Comparison of ENCODE assay signal across 1 fruit fly cellular context in the genomic region with DNA sequence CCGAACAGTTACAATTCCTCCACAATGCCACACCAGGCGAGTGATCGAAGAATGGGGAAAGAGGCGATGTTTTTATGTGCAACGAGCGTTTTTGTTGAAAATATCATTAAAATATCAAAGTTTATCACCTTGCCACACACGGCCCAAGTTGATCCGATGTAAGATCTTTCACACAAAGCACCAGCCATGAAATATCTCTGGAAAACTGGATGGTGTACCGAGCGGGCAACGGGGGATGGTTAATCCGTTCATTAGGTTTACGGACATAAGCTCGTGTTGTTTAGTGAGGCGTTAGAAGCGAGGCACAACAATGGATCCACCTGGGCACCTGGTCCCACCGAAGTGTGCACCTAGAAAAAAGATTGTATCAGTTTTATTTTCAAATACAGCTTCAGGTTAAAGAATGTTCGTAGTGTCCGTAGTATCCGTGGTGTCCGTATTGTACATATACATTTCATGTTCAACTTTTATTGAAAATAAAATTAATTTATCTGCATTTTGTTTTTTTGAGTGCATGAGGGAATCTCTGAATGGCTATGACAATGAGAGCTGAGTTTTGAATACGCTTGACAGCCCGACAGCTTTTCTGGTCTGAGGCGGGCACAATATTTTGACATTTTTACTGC.
A peak's percentile ranks its signal among the peaks of the same experiment; 100 is the strongest.
TF ChIP-seq lines count a peak whose summit lies in the region.

No protein-coding gene starts in this region.

TF ChIP-seq in whole organism, embryonic, 481 proteins besides CTCF, POLR2A, EP300 and RAD21 (continued from another document):
- TF ChIP-seq Sox100B (GFP tag; optimal IDR thresholded peaks at IDR 0.05; lab: Kevin White, UChicago) (peak; percentile 48), CG2712 (tag; optimal IDR thresholded peaks at IDR 0.05; lab: Kevin White, UChicago) (peak; percentile 81), vvl (GFP tag; IDR thresholded peaks at IDR 0.05; lab: Robert Waterston, UW) (peak; percentile 65), CG11504 (tag; optimal IDR thresholded peaks at IDR 0.05; lab: Kevin White, UChicago) (peak; percentile 73), CG16779 (GFP tag; IDR thresholded peaks at IDR 0.05; lab: Robert Waterston, UW) (no peak), Hsf (GFP tag; optimal IDR thresholded peaks at IDR 0.05; lab: Kevin White, UChicago) (peak; percentile 63), Meics (GFP tag; optimal IDR thresholded peaks at IDR 0.05; lab: Kevin White, UChicago) (peak; percentile 40), crp (GFP tag; optimal IDR thresholded peaks at IDR 0.05; lab: Kevin White, UChicago) (no peak), Sox102F (GFP tag; optimal IDR thresholded peaks at IDR 0.05; lab: Kevin White, UChicago) (peak; percentile 62), ATbp (GFP tag; optimal IDR thresholded peaks at IDR 0.05; lab: Kevin White, UChicago) (peak; percentile 52), pnt (GFP tag; optimal IDR thresholded peaks at IDR 0.05; lab: Kevin White, UChicago) (peak; percentile 58), H2.0 (GFP tag; IDR thresholded peaks at IDR 0.05; lab: Robert Waterston, UW) (peak; percentile 44; the same call in 1 of the 2 replicates), CG17361 (GFP tag; IDR thresholded peaks at IDR 0.05; lab: Robert Waterston, UW) (peak; percentile 61), Scr (GFP tag; IDR thresholded peaks at IDR 0.05; lab: Robert Waterston, UW; ENCODE audit: partially characterized antibody) (no peak), slbo (GFP tag; IDR thresholded peaks at IDR 0.05; lab: Robert Waterston, UW) (peak; percentile 56; the same call in 1 of the 2 replicates), CG14860 (GFP tag; IDR thresholded peaks at IDR 0.05; lab: Robert Waterston, UW; ENCODE audit: partially characterized antibody) (no peak), Optix (GFP tag; IDR thresholded peaks at IDR 0.05; lab: Robert Waterston, UW) (peak; percentile 45; the same call in 1 of the 3 replicates), sima (GFP tag; optimal IDR thresholded peaks at IDR 0.05; lab: Kevin White, UChicago) (peak; percentile 35), Dll (GFP tag; IDR thresholded peaks at IDR 0.05; lab: Robert Waterston, UW; ENCODE audit: partially characterized antibody) (no peak), Six4 (GFP tag; optimal IDR thresholded peaks at IDR 0.05; lab: Kevin White, UChicago) (peak; percentile 51), CG17328 (GFP tag; IDR thresholded peaks at IDR 0.05; lab: Robert Waterston, UW) (peak; percentile 73), CG12219 (GFP tag; optimal IDR thresholded peaks at IDR 0.05; lab: Kevin White, UChicago) (peak; percentile 36), CG14441 (GFP tag; IDR thresholded peaks at IDR 0.05; lab: Robert Waterston, UW) (peak; percentile 43), seq (GFP tag; IDR thresholded peaks at IDR 0.05; lab: Robert Waterston, UW) (peak; percentile 19; the same call in 1 of the 2 replicates), CG1647 (GFP tag; optimal IDR thresholded peaks at IDR 0.05; lab: Kevin White, UChicago) (peak; percentile 34), Tbp (GFP tag; optimal IDR thresholded peaks at IDR 0.05; lab: Kevin White, UChicago) (no peak), CG10462 (GFP tag; optimal IDR thresholded peaks at IDR 0.05; lab: Kevin White, UChicago) (peak; percentile 9), CG4424 (GFP tag; optimal IDR thresholded peaks at IDR 0.05; lab: Kevin White, UChicago) (peak; percentile 68), CG13296 (GFP tag; optimal IDR thresholded peaks at IDR 0.05; lab: Kevin White, UChicago) (peak; percentile 41), Med (GFP tag; lab: Kevin White, UChicago) (peak; percentile 87), CG18262 (tag; optimal IDR thresholded peaks at IDR 0.05; lab: Kevin White, UChicago) (peak; percentile 76), ftz-f1 (GFP tag; optimal IDR thresholded peaks at IDR 0.05; lab: Kevin White, UChicago) (no peak), pho (GFP tag; optimal IDR thresholded peaks at IDR 0.05; lab: Kevin White, UChicago) (no peak), CG2202 (tag; optimal IDR thresholded peaks at IDR 0.05; lab: Kevin White, UChicago) (peak; percentile 40), CG18619 (GFP tag; optimal IDR thresholded peaks at IDR 0.05; lab: Kevin White, UChicago) (peak; percentile 15), CG17568 (GFP tag; optimal IDR thresholded peaks at IDR 0.05; lab: Kevin White, UChicago) (peak; percentile 29), slp2 (GFP tag; optimal IDR thresholded peaks at IDR 0.05; lab: Kevin White, UChicago) (peak; percentile 36), Atf-2 (GFP tag; optimal IDR thresholded peaks at IDR 0.05; lab: Kevin White, UChicago) (peak; percentile 10), CG4404 (GFP tag; IDR thresholded peaks at IDR 0.05; lab: Robert Waterston, UW) (peak; percentile 53; the same call in 1 of the 2 replicates), gsb (GFP tag; IDR thresholded peaks at IDR 0.05; lab: Robert Waterston, UW) (no peak), twi (tag; optimal IDR thresholded peaks at IDR 0.05; lab: Kevin White, UChicago) (peak; percentile 34), tll (GFP tag; optimal IDR thresholded peaks at IDR 0.05; lab: Kevin White, UChicago) (no peak), ind (GFP tag; optimal IDR thresholded peaks at IDR 0.05; lab: Kevin White, UChicago) (peak; percentile 43), E2f2 (GFP tag; IDR thresholded peaks at IDR 0.05; lab: Robert Waterston, UW) (no peak), Mrtf (GFP tag; IDR thresholded peaks at IDR 0.05; lab: Robert Waterston, UW) (0 out of 3 replicates have a peak, but pooled peaks have one; percentile 56), wor (GFP tag; IDR thresholded peaks at IDR 0.05; lab: Robert Waterston, UW) (peak; percentile 38; the same call in 1 of the 2 replicates), chm (GFP tag; IDR thresholded peaks at IDR 0.05; lab: Robert Waterston, UW) (peak; percentile 65; the same call in 1 of the 2 replicates), row (GFP tag; IDR thresholded peaks at IDR 0.05; lab: Robert Waterston, UW) (peak; percentile 68), Opbp (GFP tag; IDR thresholded peaks at IDR 0.05; lab: Robert Waterston, UW; ENCODE audit: partially characterized antibody) (no peak), CG8765 (GFP tag; IDR thresholded peaks at IDR 0.05; lab: Robert Waterston, UW) (no peak), emc (GFP tag; optimal IDR thresholded peaks at IDR 0.05; lab: Kevin White, UChicago) (no peak), disco-r (GFP tag; optimal IDR thresholded peaks at IDR 0.05; lab: Kevin White, UChicago) (no peak), CG9727 (GFP tag; optimal IDR thresholded peaks at IDR 0.05; lab: Kevin White, UChicago) (peak; percentile 55), lbe (GFP tag; optimal IDR thresholded peaks at IDR 0.05; lab: Kevin White, UChicago) (no peak), maf-S (GFP tag; optimal IDR thresholded peaks at IDR 0.05; lab: Kevin White, UChicago) (no peak), en (GFP tag; optimal IDR thresholded peaks at IDR 0.05; lab: Kevin White, UChicago) (peak; percentile 13), Fer3 (tag; optimal IDR thresholded peaks at IDR 0.05; lab: Kevin White, UChicago) (peak; percentile 51), gsb-n (tag; optimal IDR thresholded peaks at IDR 0.05; lab: Kevin White, UChicago) (peak; percentile 62), CG4730 (GFP tag; IDR thresholded peaks at IDR 0.05; lab: Robert Waterston, UW) (peak; percentile 46; the same call in 1 of the 2 replicates), unpg (GFP tag; optimal IDR thresholded peaks at IDR 0.05; lab: Kevin White, UChicago) (peak; percentile 78), CG42726 (GFP tag; IDR thresholded peaks at IDR 0.05; lab: Robert Waterston, UW; ENCODE audit: partially characterized antibody) (no peak), Gsc (GFP tag; IDR thresholded peaks at IDR 0.05; lab: Robert Waterston, UW) (no peak), CG15269 (tag; optimal IDR thresholded peaks at IDR 0.05; lab: Kevin White, UChicago) (peak; percentile 62), chn (GFP tag; optimal IDR thresholded peaks at IDR 0.05; lab: Kevin White, UChicago) (peak; percentile 40), Aef1 (GFP tag; IDR thresholded peaks at IDR 0.05; lab: Robert Waterston, UW) (peak; percentile 29; the same call in 1 of the 3 replicates), CG30431 (GFP tag; optimal IDR thresholded peaks at IDR 0.05; lab: Kevin White, UChicago) (peak; percentile 49), Mes4 (GFP tag; optimal IDR thresholded peaks at IDR 0.05; lab: Kevin White, UChicago) (peak; percentile 35), gro (GFP tag; optimal IDR thresholded peaks at IDR 0.05; lab: Kevin White, UChicago) (peak; percentile 14), CG12299 (tag; optimal IDR thresholded peaks at IDR 0.05; lab: Kevin White, UChicago) (peak; percentile 5), CG10366 (GFP tag; IDR thresholded peaks at IDR 0.05; lab: Robert Waterston, UW) (peak; percentile 57), tio (GFP tag; optimal IDR thresholded peaks at IDR 0.05; lab: Kevin White, UChicago) (peak; percentile 45), Hmx (GFP tag; optimal IDR thresholded peaks at IDR 0.05; lab: Kevin White, UChicago) (no peak), CG31365 (tag; optimal IDR thresholded peaks at IDR 0.05; lab: Kevin White, UChicago) (no peak), CG33557 (GFP tag; optimal IDR thresholded peaks at IDR 0.05; lab: Kevin White, UChicago) (peak; percentile 69), Ets65A (GFP tag; lab: Kevin White, UChicago) (peak; percentile 91)
